Worm (Caenorhabditis elegans): ENCODE measurements around the gene nhr-286.

nhr-286 gene

DNA sequence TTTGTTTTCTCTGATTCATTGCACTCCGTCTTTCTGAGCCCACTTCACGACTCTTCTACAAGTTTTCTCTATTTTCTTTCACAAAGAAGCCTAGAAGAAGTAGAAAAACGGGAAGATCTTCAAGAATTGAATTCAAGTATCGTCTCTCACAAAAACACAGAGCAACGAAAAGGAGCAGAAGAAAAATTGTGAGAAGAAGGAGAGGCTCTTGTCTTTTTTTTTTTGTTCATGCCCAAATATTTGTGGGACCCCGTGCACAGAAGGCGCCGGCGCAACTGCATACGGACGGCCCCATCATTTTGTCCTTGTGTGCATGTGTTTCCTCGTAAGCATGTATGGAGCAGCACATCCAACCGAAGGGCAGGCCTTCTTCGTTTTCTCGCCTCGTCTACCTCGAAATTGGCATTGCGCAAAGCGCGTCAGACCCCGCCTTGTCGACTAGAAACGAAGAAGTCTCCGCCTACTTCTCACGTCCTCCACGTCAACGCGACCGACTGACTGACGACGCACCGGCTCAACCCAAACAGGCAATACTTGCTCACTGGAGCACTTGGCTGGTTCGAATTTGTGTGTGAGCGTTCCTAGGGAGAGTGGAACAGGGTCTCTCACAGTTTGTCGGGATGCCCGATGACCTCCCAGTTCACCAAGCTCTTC lies 15.2 kb upstream of the nhr-286 start:
- TF ChIP-seq him-1 (tag; optimal IDR thresholded peaks at IDR 0.05), result peak; percentile 17
- TF ChIP-seq dao-5 (tag; optimal IDR thresholded peaks at IDR 0.05), result no peak

- TF ChIP-seq dao-5 (tag; optimal IDR thresholded peaks at IDR 0.05) (no peak), W03F9.2 (tag; optimal IDR thresholded peaks at IDR 0.05) (no peak), him-1 (tag; optimal IDR thresholded peaks at IDR 0.05) (no peak)
Measured at ce11 chrV:7103247-7103646, 11.8 kb upstream of the nhr-286 start, which contains the start of gene odr-2. odr-2 (plus strand) TSS chrV:7103547.

ce11 chrV:7096811-7097210 lies 5.4 kb upstream of the nhr-286 start:
- no peak for TF ChIP-seq him-1 (tag; optimal IDR thresholded peaks at IDR 0.05)
- TF ChIP-seq dao-5 (tag; optimal IDR thresholded peaks at IDR 0.05), result no peak
- TF ChIP-seq W03F9.2 (tag; optimal IDR thresholded peaks at IDR 0.05), result no peak

DNA sequence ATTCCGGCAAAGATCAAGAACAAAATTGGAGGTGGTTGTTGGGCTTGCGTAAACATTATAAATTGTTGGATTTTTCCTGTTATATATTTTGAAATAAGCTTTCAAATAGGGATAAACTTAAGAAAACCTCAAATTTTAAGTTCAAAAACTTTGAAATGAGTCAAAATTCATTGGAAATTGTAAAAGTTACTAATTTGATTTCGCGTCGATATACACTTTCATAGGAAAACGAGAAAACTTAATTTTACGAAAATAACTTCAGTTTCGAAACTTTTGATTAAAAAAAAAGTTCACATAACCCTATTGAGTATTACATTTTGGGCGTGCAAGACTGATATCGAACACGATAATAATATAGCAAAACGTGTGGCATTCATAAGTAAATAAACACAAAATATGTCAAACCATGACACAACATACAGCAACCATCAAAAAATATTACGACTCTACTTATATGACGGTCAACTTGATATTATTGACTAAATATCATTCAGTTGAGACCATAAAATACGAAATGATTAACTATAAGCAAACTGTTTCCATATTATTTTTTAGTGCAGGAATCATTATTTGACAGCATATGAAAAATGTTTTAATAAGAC lies 4.8 kb upstream of the nhr-286 start:
- no peak for TF ChIP-seq dao-5 (tag; optimal IDR thresholded peaks at IDR 0.05)
- TF ChIP-seq him-1 (tag; optimal IDR thresholded peaks at IDR 0.05), result no peak
- no peak for TF ChIP-seq W03F9.2 (tag; optimal IDR thresholded peaks at IDR 0.05)

- TF ChIP-seq dao-5 (tag; optimal IDR thresholded peaks at IDR 0.05) (no peak), him-1 (tag; optimal IDR thresholded peaks at IDR 0.05) (no peak), W03F9.2 (tag; optimal IDR thresholded peaks at IDR 0.05) (no peak)
Measured at ce11 chrV:7095254-7095990, 4.0 kb upstream of the nhr-286 start.

DNA sequence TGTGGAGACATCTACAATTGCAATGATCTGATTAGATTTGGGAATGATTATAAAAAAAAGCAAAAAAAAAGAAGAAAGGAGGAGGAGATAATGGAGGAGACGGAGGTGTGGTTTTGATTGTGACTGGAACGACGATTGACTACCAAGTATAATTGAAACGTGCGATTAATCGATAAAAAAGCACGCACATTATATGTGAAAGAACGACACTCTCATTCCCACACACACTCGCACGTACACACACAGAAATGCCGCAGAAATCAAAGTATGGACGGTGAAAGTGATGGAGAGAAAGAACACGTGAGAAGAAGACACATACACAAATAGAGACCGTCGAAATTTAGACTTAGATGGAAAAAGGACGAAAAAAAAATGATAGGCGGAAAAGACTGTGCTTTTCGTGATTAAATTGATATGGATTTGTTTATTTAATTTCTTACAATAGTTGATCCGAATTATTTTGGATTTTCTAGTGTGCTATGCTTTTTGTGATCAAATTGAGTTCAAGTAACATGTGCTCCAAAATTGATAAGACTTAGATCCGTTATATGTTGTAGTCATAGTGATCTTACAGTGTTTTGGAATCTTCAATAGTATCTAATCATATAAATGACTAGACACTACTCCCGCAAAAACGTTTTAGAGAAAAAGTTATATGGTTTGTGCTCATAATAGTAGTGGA lies 2.5 kb upstream of the nhr-286 start, which contains the start of gene nhr-135:
Gene nhr-135, minus strand, starts transcription at position 51 of the 682 bp plus-strand sequence.
- TF ChIP-seq dao-5 (tag; optimal IDR thresholded peaks at IDR 0.05) (no peak), him-1 (tag; optimal IDR thresholded peaks at IDR 0.05) (no peak), W03F9.2 (tag; optimal IDR thresholded peaks at IDR 0.05) (peak; percentile 42)

ce11 chrV:7089217-7089616 lies 2.2 kb downstream of the nhr-286 start:
- TF ChIP-seq W03F9.2 (tag; optimal IDR thresholded peaks at IDR 0.05) (peak; percentile 7), him-1 (tag; optimal IDR thresholded peaks at IDR 0.05) (no peak), dao-5 (tag; optimal IDR thresholded peaks at IDR 0.05) (no peak)

DNA sequence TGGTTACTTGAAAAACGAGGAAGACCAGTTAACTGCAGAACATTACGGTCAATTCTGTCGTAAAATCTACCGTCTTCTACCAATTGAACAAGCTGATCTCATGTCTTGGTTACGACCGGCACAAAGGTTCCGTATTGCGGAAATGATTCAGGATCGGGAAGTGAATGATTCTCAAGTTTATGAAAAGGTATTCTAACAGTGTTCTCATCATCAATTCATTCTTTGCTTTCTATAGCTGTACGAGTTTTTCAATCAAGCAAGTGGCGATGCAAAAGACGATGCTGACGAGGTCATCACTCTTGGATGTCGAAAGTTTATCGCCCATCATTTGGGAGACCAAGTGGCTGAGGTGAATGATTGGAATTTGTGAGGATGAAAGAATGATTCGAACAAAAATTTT lies 4.1 kb downstream of the nhr-286 start:
- TF ChIP-seq W03F9.2 (tag; optimal IDR thresholded peaks at IDR 0.05) (no peak), dao-5 (tag; optimal IDR thresholded peaks at IDR 0.05) (no peak), him-1 (tag; optimal IDR thresholded peaks at IDR 0.05) (no peak)

DNA sequence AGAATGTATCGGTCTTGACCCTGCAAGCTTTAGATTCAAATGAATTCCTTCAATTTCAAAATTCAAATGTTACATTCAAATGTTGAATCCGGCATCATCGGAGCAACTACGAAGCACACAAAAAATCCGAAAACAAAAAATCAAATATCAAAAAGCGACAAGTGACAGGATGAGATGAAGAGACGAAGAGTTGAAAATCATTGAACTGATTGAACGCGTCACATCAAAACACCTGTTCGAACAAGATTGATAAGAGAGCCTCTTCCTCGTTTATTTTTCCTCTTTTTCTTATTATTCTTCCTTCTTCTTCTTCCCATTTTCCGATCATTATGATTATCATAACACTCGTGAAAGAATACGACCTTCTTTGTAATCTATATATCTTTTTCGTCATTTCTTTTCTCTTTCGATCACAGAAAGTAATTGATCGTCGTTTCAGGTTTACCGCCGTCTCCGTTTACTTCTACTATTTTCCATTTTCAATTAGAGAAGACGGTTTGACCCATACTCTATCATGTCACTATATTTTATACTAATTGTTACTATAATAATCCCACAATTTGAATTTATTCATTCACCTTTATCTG lies 5.8 kb downstream of the nhr-286 start, which contains the start of gene VC5.2:
Gene VC5.2, plus strand, starts transcription at position 439 of the 587 bp plus-strand sequence.
- TF ChIP-seq him-1 (tag; optimal IDR thresholded peaks at IDR 0.05) (no peak), dao-5 (tag; optimal IDR thresholded peaks at IDR 0.05) (no peak), W03F9.2 (tag; optimal IDR thresholded peaks at IDR 0.05) (no peak)

DNA sequence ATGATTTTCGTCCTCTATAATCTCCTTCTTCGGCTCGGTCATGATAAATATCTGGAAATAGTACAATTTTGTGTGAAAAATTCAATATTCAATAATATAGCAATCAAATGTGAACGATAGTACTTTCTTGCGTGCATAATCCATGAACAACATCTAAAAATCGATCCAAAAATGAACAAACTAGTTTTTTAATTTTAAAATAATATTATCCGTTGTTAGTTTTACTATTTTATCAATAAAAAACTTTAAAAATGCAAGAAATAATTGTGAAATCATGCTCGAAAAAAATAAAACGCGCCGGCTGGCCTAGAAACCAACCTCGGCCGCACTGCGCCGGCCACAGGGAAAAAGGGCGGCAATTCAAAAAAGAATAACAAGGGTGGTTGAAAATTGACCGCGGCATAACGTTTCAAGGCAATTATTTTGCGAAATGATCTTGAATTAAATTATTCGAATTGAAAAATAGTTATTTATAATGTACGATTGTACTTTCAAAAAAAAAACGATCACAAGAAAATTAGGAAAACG lies 6.7 kb downstream of the nhr-286 start, which contains the start of gene mys-1:
Gene mys-1, minus strand, starts transcription at position 51 of the 528 bp plus-strand sequence.
- TF ChIP-seq dao-5 (tag; optimal IDR thresholded peaks at IDR 0.05) (no peak), him-1 (tag; optimal IDR thresholded peaks at IDR 0.05) (peak; percentile 0), W03F9.2 (tag; optimal IDR thresholded peaks at IDR 0.05) (peak; percentile 55)

DNA sequence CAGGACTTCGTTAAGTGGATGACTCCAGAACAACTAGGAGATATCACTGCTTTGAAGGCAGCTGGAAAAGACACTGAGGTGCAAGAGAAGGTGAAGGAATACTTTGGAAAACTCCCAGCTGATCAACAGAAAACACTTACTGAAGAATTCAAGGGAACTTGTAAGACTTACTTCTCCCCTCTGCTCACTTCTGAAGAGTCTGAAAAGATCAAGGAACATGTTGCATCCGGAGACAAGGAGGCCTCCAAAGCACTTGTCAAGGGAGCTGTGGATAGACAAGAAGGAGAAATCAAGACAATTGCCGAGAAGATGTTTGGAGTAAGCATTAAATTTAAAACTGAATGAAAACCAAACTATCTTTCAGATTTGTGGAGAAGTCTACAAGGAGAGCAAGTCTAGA lies 12.0 kb downstream of the nhr-286 start:
- TF ChIP-seq dao-5 (tag; optimal IDR thresholded peaks at IDR 0.05) (no peak), him-1 (tag; optimal IDR thresholded peaks at IDR 0.05) (no peak), W03F9.2 (tag; optimal IDR thresholded peaks at IDR 0.05) (no peak)

- TF ChIP-seq W03F9.2 (tag; optimal IDR thresholded peaks at IDR 0.05) (no peak), him-1 (tag; optimal IDR thresholded peaks at IDR 0.05) (no peak), dao-5 (tag; optimal IDR thresholded peaks at IDR 0.05) (no peak)
Measured at ce11 chrV:7078765-7079164, 12.6 kb downstream of the nhr-286 start.

- no peak for TF ChIP-seq him-1 (tag; optimal IDR thresholded peaks at IDR 0.05)
- no peak for TF ChIP-seq W03F9.2 (tag; optimal IDR thresholded peaks at IDR 0.05)
- TF ChIP-seq dao-5 (tag; optimal IDR thresholded peaks at IDR 0.05), result no peak
Measured at ce11 chrV:7076161-7076560, 15.2 kb downstream of the nhr-286 start.
